Worm (Caenorhabditis elegans): Measurements from ENCODE around the gene nhr-45.

The nhr-45 gene

ce11 chrX:4658706-4659105, 1.4 kb downstream of the nhr-45 start:
- no peak for TF ChIP-seq med-1 (GFP tag; optimal IDR thresholded peaks at IDR 0.05; ENCODE audit: insufficient read depth)
- TF ChIP-seq flt-1 (GFP tag; IDR thresholded peaks at IDR 0.05): no peak
- TF ChIP-seq klf-2 (GFP tag; conservative IDR thresholded peaks at IDR 0.05): no peak
- TF ChIP-seq cog-1 (tag; optimal IDR thresholded peaks at IDR 0.05): no peak
- TF ChIP-seq tab-1 (GFP tag; IDR thresholded peaks at IDR 0.05): no peak
- no peak for TF ChIP-seq T22C8.4 (GFP tag; IDR thresholded peaks at IDR 0.05)
- no peak for TF ChIP-seq ref-1 (GFP tag; conservative IDR thresholded peaks at IDR 0.05)
- no peak for TF ChIP-seq ztf-23 (GFP tag; IDR thresholded peaks at IDR 0.05)
- no peak for TF ChIP-seq ztf-29 (GFP tag; IDR thresholded peaks at IDR 0.05)

ce11 chrX:4658303-4658702, 1.8 kb downstream of the nhr-45 start:
- no peak for TF ChIP-seq ztf-29 (GFP tag; IDR thresholded peaks at IDR 0.05)

- TF ChIP-seq ref-1 (GFP tag; conservative IDR thresholded peaks at IDR 0.05) (no peak), klf-2 (GFP tag; conservative IDR thresholded peaks at IDR 0.05) (no peak), med-1 (GFP tag; optimal IDR thresholded peaks at IDR 0.05; ENCODE audit: insufficient read depth) (no peak), ztf-29 (GFP tag; IDR thresholded peaks at IDR 0.05) (no peak), T22C8.4 (GFP tag; IDR thresholded peaks at IDR 0.05) (no peak), flt-1 (GFP tag; IDR thresholded peaks at IDR 0.05) (no peak), ztf-23 (GFP tag; IDR thresholded peaks at IDR 0.05) (no peak), cog-1 (tag; optimal IDR thresholded peaks at IDR 0.05) (no peak), tab-1 (GFP tag; IDR thresholded peaks at IDR 0.05) (no peak)
Observed at ce11 chrX:4657577-4657976, 2.5 kb downstream of the nhr-45 start.

ce11 chrX:4654057-4654456, 6.1 kb downstream of the nhr-45 start, which contains the start of gene ceh-1:
Gene ceh-1 (minus strand): TSS chrX:4654157.
- TF ChIP-seq tab-1 (GFP tag; IDR thresholded peaks at IDR 0.05): no peak
- no peak for TF ChIP-seq ztf-29 (GFP tag; IDR thresholded peaks at IDR 0.05)
- no peak for TF ChIP-seq med-1 (GFP tag; optimal IDR thresholded peaks at IDR 0.05; ENCODE audit: insufficient read depth)
- TF ChIP-seq flt-1 (GFP tag; IDR thresholded peaks at IDR 0.05): no peak

ce11 chrX:4652950-4653349, 7.2 kb downstream of the nhr-45 start:
- TF ChIP-seq med-1 (GFP tag; optimal IDR thresholded peaks at IDR 0.05; ENCODE audit: insufficient read depth) (no peak), ztf-29 (GFP tag; IDR thresholded peaks at IDR 0.05) (no peak), cog-1 (tag; optimal IDR thresholded peaks at IDR 0.05) (no peak), ref-1 (GFP tag; conservative IDR thresholded peaks at IDR 0.05) (no peak)

- TF ChIP-seq T22C8.4 (GFP tag; IDR thresholded peaks at IDR 0.05) (no peak), ref-1 (GFP tag; conservative IDR thresholded peaks at IDR 0.05) (no peak), tab-1 (GFP tag; IDR thresholded peaks at IDR 0.05) (no peak), cog-1 (tag; optimal IDR thresholded peaks at IDR 0.05) (no peak), med-1 (GFP tag; optimal IDR thresholded peaks at IDR 0.05; ENCODE audit: insufficient read depth) (no peak), klf-2 (GFP tag; conservative IDR thresholded peaks at IDR 0.05) (no peak), flt-1 (GFP tag; IDR thresholded peaks at IDR 0.05) (no peak), ztf-23 (GFP tag; IDR thresholded peaks at IDR 0.05) (no peak), ztf-29 (GFP tag; IDR thresholded peaks at IDR 0.05) (no peak)
Observed at ce11 chrX:4651428-4651827, 8.7 kb downstream of the nhr-45 start.

ce11 chrX:4649097-4649496, 11.0 kb downstream of the nhr-45 start, which contains the start of gene ent-5:
Gene ent-5 (minus strand): TSS chrX:4649197.
- TF ChIP-seq klf-2 (GFP tag; conservative IDR thresholded peaks at IDR 0.05) (no peak), ztf-29 (GFP tag; IDR thresholded peaks at IDR 0.05) (no peak), med-1 (GFP tag; optimal IDR thresholded peaks at IDR 0.05; ENCODE audit: insufficient read depth) (no peak), tab-1 (GFP tag; IDR thresholded peaks at IDR 0.05) (no peak), flt-1 (GFP tag; IDR thresholded peaks at IDR 0.05) (no peak), ztf-23 (GFP tag; IDR thresholded peaks at IDR 0.05) (no peak), ref-1 (GFP tag; conservative IDR thresholded peaks at IDR 0.05) (no peak), T22C8.4 (GFP tag; IDR thresholded peaks at IDR 0.05) (no peak), cog-1 (tag; optimal IDR thresholded peaks at IDR 0.05) (no peak)

- no peak for TF ChIP-seq flt-1 (GFP tag; IDR thresholded peaks at IDR 0.05)
- no peak for TF ChIP-seq med-1 (GFP tag; optimal IDR thresholded peaks at IDR 0.05; ENCODE audit: insufficient read depth)
- TF ChIP-seq tab-1 (GFP tag; IDR thresholded peaks at IDR 0.05): no peak
- TF ChIP-seq T22C8.4 (GFP tag; IDR thresholded peaks at IDR 0.05): no peak
- no peak for TF ChIP-seq klf-2 (GFP tag; conservative IDR thresholded peaks at IDR 0.05)
- no peak for TF ChIP-seq ztf-29 (GFP tag; IDR thresholded peaks at IDR 0.05)
- no peak for TF ChIP-seq cog-1 (tag; optimal IDR thresholded peaks at IDR 0.05)
Observed at ce11 chrX:4647104-4647503, 13.0 kb downstream of the nhr-45 start, which contains the start of gene C46C11.4. Gene C46C11.4 (minus strand): TSS chrX:4647204.

- TF ChIP-seq ref-1 (GFP tag; conservative IDR thresholded peaks at IDR 0.05) (no peak), cog-1 (tag; optimal IDR thresholded peaks at IDR 0.05) (no peak), tab-1 (GFP tag; IDR thresholded peaks at IDR 0.05) (no peak), ztf-29 (GFP tag; IDR thresholded peaks at IDR 0.05) (no peak), klf-2 (GFP tag; conservative IDR thresholded peaks at IDR 0.05) (no peak), med-1 (GFP tag; optimal IDR thresholded peaks at IDR 0.05; ENCODE audit: insufficient read depth) (no peak), T22C8.4 (GFP tag; IDR thresholded peaks at IDR 0.05) (no peak), ztf-23 (GFP tag; IDR thresholded peaks at IDR 0.05) (no peak), flt-1 (GFP tag; IDR thresholded peaks at IDR 0.05) (no peak)
Observed at ce11 chrX:4636821-4637220, 23.3 kb downstream of the nhr-45 start, which contains the start of gene hosl-1. Gene hosl-1 (plus strand): TSS chrX:4637121.

- TF ChIP-seq ztf-23 (GFP tag; IDR thresholded peaks at IDR 0.05) (no peak), T22C8.4 (GFP tag; IDR thresholded peaks at IDR 0.05) (no peak), cog-1 (tag; optimal IDR thresholded peaks at IDR 0.05) (no peak), flt-1 (GFP tag; IDR thresholded peaks at IDR 0.05) (no peak), ref-1 (GFP tag; conservative IDR thresholded peaks at IDR 0.05) (no peak), tab-1 (GFP tag; IDR thresholded peaks at IDR 0.05) (no peak), med-1 (GFP tag; optimal IDR thresholded peaks at IDR 0.05; ENCODE audit: insufficient read depth) (no peak), ztf-29 (GFP tag; IDR thresholded peaks at IDR 0.05) (no peak)
Observed at ce11 chrX:4636143-4636542, 24.0 kb downstream of the nhr-45 start.
